Worm (Caenorhabditis elegans): ENCODE results near the gene F11D11.22.
A peak's percentile ranks its signal among the peaks of the same experiment; 100 is the strongest.

F11D11.22 gene

ce11 chrV:18806409-18806808, 44.3 kb downstream of the F11D11.22 start, which contains the start of gene sri-10 (continued):
- TF ChIP-seq aptf-2 (GFP tag; conservative IDR thresholded peaks at IDR 0.05) (no peak), Y95B8A.8 (GFP tag; IDR thresholded peaks at IDR 0.05) (no peak), tbx-9 (tag; optimal IDR thresholded peaks at IDR 0.05; ENCODE audit: borderline replicate concordance) (no peak), nhr-179 (tag; optimal IDR thresholded peaks at IDR 0.05) (no peak), ets-4 (GFP tag; optimal IDR thresholded peaks at IDR 0.05) (no peak)

ce11 chrV:18808621-18809020, 46.5 kb downstream of the F11D11.22 start, which contains the start of gene C54E10.6:
Gene C54E10.6, minus strand, starts transcription at chrV:18808729.
- TF ChIP-seq bed-1 (GFP tag; IDR thresholded peaks at IDR 0.05) = no peak
- peak; percentile 63; the same call in 1 of the 2 replicates for TF ChIP-seq hmg-1.2 (GFP tag; IDR thresholded peaks at IDR 0.05)
- TF ChIP-seq zfh-2 (GFP tag; conservative IDR thresholded peaks at IDR 0.05) = 0 out of 2 replicates have a peak, but pooled peaks have one; percentile 38

- TF ChIP-seq lin-26 (GFP tag; IDR thresholded peaks at IDR 0.05) (no peak), fkh-3 (tag; optimal IDR thresholded peaks at IDR 0.05) (no peak), sea-2 (GFP tag; IDR thresholded peaks at IDR 0.05) (no peak), madf-8 (GFP tag; conservative IDR thresholded peaks at IDR 0.05) (no peak), ztf-6 (GFP tag; IDR thresholded peaks at IDR 0.05) (no peak), ceh-91 (GFP tag; IDR thresholded peaks at IDR 0.05) (no peak), die-1 (tag; optimal IDR thresholded peaks at IDR 0.05) (no peak), hsf-1 (GFP tag; IDR thresholded peaks at IDR 0.05) (no peak), ceh-79 (tag; optimal IDR thresholded peaks at IDR 0.05) (no peak), dpl-1 (GFP tag; optimal IDR thresholded peaks at IDR 0.05) (no peak), Y95B8A.8 (GFP tag; IDR thresholded peaks at IDR 0.05) (no peak), K11D2.4 (GFP tag; IDR thresholded peaks at IDR 0.05) (no peak)
Measured at ce11 chrV:18810705-18811104, 48.6 kb downstream of the F11D11.22 start, which contains the start of gene C54E10.3. Gene C54E10.3, plus strand, starts transcription at chrV:18811005.

- TF ChIP-seq lin-54 (GFP tag; optimal IDR thresholded peaks at IDR 0.05) = no peak
- TF ChIP-seq snpc-3.4 (tag; optimal IDR thresholded peaks at IDR 0.05) = no peak
- no peak for TF ChIP-seq egl-44 (GFP tag; IDR thresholded peaks at IDR 0.05)
- TF ChIP-seq ceh-91 (GFP tag; IDR thresholded peaks at IDR 0.05) = no peak
- no peak for TF ChIP-seq hsf-1 (GFP tag; IDR thresholded peaks at IDR 0.05)
- no peak for TF ChIP-seq zim-3 (tag; optimal IDR thresholded peaks at IDR 0.05)
- no peak for TF ChIP-seq attf-5 (GFP tag; optimal IDR thresholded peaks at IDR 0.05)
- TF ChIP-seq ceh-79 (tag; optimal IDR thresholded peaks at IDR 0.05) = no peak
- no peak for TF ChIP-seq egrh-3 (GFP tag; IDR thresholded peaks at IDR 0.05)
- no peak for TF ChIP-seq F33H1.4 (GFP tag; IDR thresholded peaks at IDR 0.05)
Measured at ce11 chrV:18811360-18811759, 49.2 kb downstream of the F11D11.22 start, which contains the start of gene C54E10.7. Gene C54E10.7, plus strand, starts transcription at chrV:18811660.

Measured in whole organism, young adult.